Worm (Caenorhabditis elegans): ENCODE data around the gene trpl-2.

DNA sequence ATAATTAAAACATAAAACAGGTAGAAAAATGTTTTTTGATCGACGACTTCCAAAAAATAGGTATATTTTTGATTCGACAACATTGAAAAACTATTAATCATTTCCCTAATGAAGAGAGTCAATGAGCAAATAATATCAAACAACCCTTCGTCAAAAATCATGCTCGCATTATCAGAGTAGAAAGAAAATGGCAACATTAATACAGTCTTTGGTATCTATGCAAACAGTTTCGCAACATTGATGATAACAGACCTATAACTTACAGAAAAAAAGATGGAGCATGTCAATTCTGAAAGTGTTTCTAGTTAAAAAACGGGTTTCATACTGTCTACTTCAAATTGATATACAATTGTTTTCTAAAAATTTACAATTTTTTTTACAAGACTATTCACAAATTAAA is 41.5 kb upstream of the trpl-2 start:
- TF ChIP-seq ces-1 (GFP tag; optimal IDR thresholded peaks at IDR 0.05) (no peak), nhr-28 (tag; optimal IDR thresholded peaks at IDR 0.05) (no peak), nhr-12 (tag; optimal IDR thresholded peaks at IDR 0.05) (no peak), ztf-11 (tag; optimal IDR thresholded peaks at IDR 0.05) (no peak), sem-2 (GFP tag; optimal IDR thresholded peaks at IDR 0.05) (no peak), lsy-2 (tag; optimal IDR thresholded peaks at IDR 0.05) (no peak), pha-4 (tag; optimal IDR thresholded peaks at IDR 0.05) (no peak), snpc-4 (tag; optimal IDR thresholded peaks at IDR 0.05) (no peak), bed-3 (GFP tag; optimal IDR thresholded peaks at IDR 0.05) (no peak), hlh-1 (tag; optimal IDR thresholded peaks at IDR 0.05) (no peak)
